Worm (Caenorhabditis elegans) whole organism, L4 larva: Measurements from ENCODE around the gene daam-1.

Experiments
- T26A8.4 ChIP-seq: fragments of 200-800 bp; sonication (Bioruptor generic); IDR thresholded peaks from 2 replicates; pipeline ENCODE4 v1.3.6; 2022; ENCODE audit warnings: missing genetic modification characterization, missing compliant biosample characterization
- ama-1 ChIP-seq: fragments of 150-350 bp; optimal IDR thresholded peaks from 2 replicates; lab custom pipeline; 2014; ENCODE audit warnings: inconsistent platforms, mixed read lengths
- ces-1 ChIP-seq: fragments of 150-350 bp; sonication (generic microtip); optimal IDR thresholded peaks from 4 replicates; lab custom pipeline; 2014; ENCODE audit warnings: missing biosample characterization, missing genetic modification reagents, missing genetic modification characterization
- mdl-1 ChIP-seq, 2 experiments: fragments of 150-350 bp in 1 of 2; sonication (generic microtip) in 1 of 2; optimal IDR thresholded peaks; 2 replicates each; lab custom pipeline; 2014 to 2017; ENCODE audit warnings: missing biosample characterization in 2 of 2, missing genetic modification characterization in 2 of 2
- nhr-42 ChIP-seq: fragments of 200-800 bp; sonication (Bioruptor generic); IDR thresholded peaks from 2 replicates; pipeline ENCODE4 v1.3.6; 2022; ENCODE audit warnings: missing genetic modification characterization, missing compliant biosample characterization
- nhr-76 ChIP-seq: fragments of 150-350 bp; optimal IDR thresholded peaks from 2 replicates; lab custom pipeline; 2014; ENCODE audit warnings: missing biosample characterization, missing genetic modification characterization
- nhr-77 ChIP-seq: fragments of 150-350 bp; optimal IDR thresholded peaks from 2 replicates; lab custom pipeline; 2014; ENCODE audit warnings: missing biosample characterization, missing genetic modification characterization
- set-16 ChIP-seq: fragments of 200-800 bp; sonication (Bioruptor generic); IDR thresholded peaks from 2 replicates; pipeline ENCODE4 v1.3.6; 2022; ENCODE audit warnings: missing genetic modification reagents, missing genetic modification characterization, missing compliant biosample characterization
- unc-39 ChIP-seq: sonication (generic microtip); optimal IDR thresholded peaks from 2 replicates; lab custom pipeline; 2017; ENCODE audit warnings: missing biosample characterization, missing genetic modification characterization

- TF ChIP-seq ama-1 (lab: Kevin White, UChicago) (no peak), T26A8.4 (GFP tag; lab: Robert Waterston, UW) (no peak), nhr-76 (tag; lab: Kevin White, UChicago) (no peak), mdl-1 (tag; optimal IDR thresholded peaks at IDR 0.05; lab: Kevin White, UChicago) (no peak), ces-1 (GFP tag; lab: Kevin White, UChicago) (no peak), nhr-42 (GFP tag; lab: Robert Waterston, UW) (no peak), set-16 (GFP tag; lab: Robert Waterston, UW) (peak; percentile 67; the same call in 1 of the 2 replicates), unc-39 (no peak), nhr-77 (no peak)
These were observed 45.9 kb downstream of the daam-1 start for ce11 chrV:37729-38128.
